Fruit fly (Drosophila melanogaster): ENCODE measurements around the gene Kul.

The Kul gene

dm6 chr3R:29745056-29745455, 19.4 kb downstream of the Kul start, which contains the start of the genes Wdr24 and IntS11 (continued):
- TF ChIP-seq CG32767 (GFP tag; IDR thresholded peaks at IDR 0.05) (peak; percentile 75), oc (tag; optimal IDR thresholded peaks at IDR 0.05) (no peak), CG13123 (GFP tag; optimal IDR thresholded peaks at IDR 0.05) (peak; percentile 51), CG8765 (GFP tag; IDR thresholded peaks at IDR 0.05) (peak; percentile 85; the same call in 1 of the 2 replicates), CG18599 (GFP tag; optimal IDR thresholded peaks at IDR 0.05) (peak; percentile 84), CoRest (tag; optimal IDR thresholded peaks at IDR 0.05) (peak; percentile 91), CG2875 (GFP tag; optimal IDR thresholded peaks at IDR 0.05) (no peak), CG8281 (tag; optimal IDR thresholded peaks at IDR 0.05) (no peak), Dref (GFP tag; IDR thresholded peaks at IDR 0.05) (peak; percentile 43), CG1832 (GFP tag; optimal IDR thresholded peaks at IDR 0.05) (no peak), Bgb (GFP tag; IDR thresholded peaks at IDR 0.05; ENCODE audit: partially characterized antibody) (peak; percentile 37; the same call in 1 of the 2 replicates), ems (GFP tag; optimal IDR thresholded peaks at IDR 0.05) (peak; percentile 69), en (GFP tag; optimal IDR thresholded peaks at IDR 0.05) (no peak), Ravus (GFP tag; IDR thresholded peaks at IDR 0.05) (peak; percentile 68), sd (tag; optimal IDR thresholded peaks at IDR 0.05) (no peak), Ada2b (GFP tag; IDR thresholded peaks at IDR 0.05) (peak; percentile 84), CG1603 (tag; optimal IDR thresholded peaks at IDR 0.05) (peak; percentile 89), CG11093 (GFP tag; IDR thresholded peaks at IDR 0.05) (peak; percentile 90), CG11723 (GFP tag; optimal IDR thresholded peaks at IDR 0.05) (no peak), Dad (GFP tag; optimal IDR thresholded peaks at IDR 0.05) (peak; percentile 49), Doc3 (GFP tag; IDR thresholded peaks at IDR 0.05; ENCODE audit: partially characterized antibody) (no peak), org-1 (GFP tag; optimal IDR thresholded peaks at IDR 0.05) (no peak), CG10959 (GFP tag; IDR thresholded peaks at IDR 0.05) (0 out of 2 replicates have a peak, but pooled peaks have one; percentile 30), CG11560 (tag; IDR thresholded peaks at IDR 0.05) (peak; percentile 84), unpg (GFP tag; optimal IDR thresholded peaks at IDR 0.05) (peak; percentile 84), CG14710 (tag; optimal IDR thresholded peaks at IDR 0.05) (peak; percentile 81), CG4404 (GFP tag; IDR thresholded peaks at IDR 0.05) (peak; percentile 90), cg (GFP tag; optimal IDR thresholded peaks at IDR 0.05) (no peak), grn (GFP tag; optimal IDR thresholded peaks at IDR 0.05) (peak; percentile 47), CG1792 (GFP tag; optimal IDR thresholded peaks at IDR 0.05) (peak; percentile 43), ftz-f1 (GFP tag; optimal IDR thresholded peaks at IDR 0.05) (peak; percentile 98), Adf1 (GFP tag; IDR thresholded peaks at IDR 0.05) (peak; percentile 71), twi (tag; optimal IDR thresholded peaks at IDR 0.05) (peak; percentile 71), emc (GFP tag; optimal IDR thresholded peaks at IDR 0.05) (peak; percentile 56), CG8944 (GFP tag; optimal IDR thresholded peaks at IDR 0.05) (peak; percentile 68), CG6683 (GFP tag; optimal IDR thresholded peaks at IDR 0.05) (no peak), CG13287 (GFP tag; IDR thresholded peaks at IDR 0.05; ENCODE audit: partially characterized antibody) (peak; percentile 64; the same call in 1 of the 2 replicates), stwl (tag; optimal IDR thresholded peaks at IDR 0.05) (peak; percentile 65), Fer1 (GFP tag; optimal IDR thresholded peaks at IDR 0.05) (peak; percentile 73), CG1647 (GFP tag; optimal IDR thresholded peaks at IDR 0.05) (peak; percentile 64), CG5953 (GFP tag; IDR thresholded peaks at IDR 0.05) (peak; percentile 80; the same call in 1 of the 2 replicates), CG18011 (GFP tag; optimal IDR thresholded peaks at IDR 0.05) (peak; percentile 21), run (tag; optimal IDR thresholded peaks at IDR 0.05) (no peak), Kr (GFP tag; optimal IDR thresholded peaks at IDR 0.05) (no peak), sqz (GFP tag; optimal IDR thresholded peaks at IDR 0.05) (no peak), CG3847 (GFP tag; IDR thresholded peaks at IDR 0.05) (peak; percentile 96), vvl (GFP tag; IDR thresholded peaks at IDR 0.05) (peak; percentile 96), Fer2 (tag; optimal IDR thresholded peaks at IDR 0.05) (peak; percentile 80), lov (optimal IDR thresholded peaks at IDR 0.05) (no peak), lov (GFP tag; IDR thresholded peaks at IDR 0.05) (no peak), Nf-YB (GFP tag; optimal IDR thresholded peaks at IDR 0.05) (peak; percentile 44)

Data from whole organism, embryonic.